Fruit fly (Drosophila melanogaster) whole organism, larva: ENCODE measurements around the gene yellow-f.
A peak's percentile ranks its signal among the peaks of the same experiment; 100 is the strongest.

Experiments used
- noc ChIP-seq: fragments of 200-800 bp; sonication (Bioruptor generic); optimal IDR thresholded peaks from 3 replicates; lab custom pipeline; 2019; ENCODE audit warnings: missing biosample characterization, mild to moderate bottlenecking, missing genetic modification characterization, moderate library complexity

The yellow-f gene

DNA sequence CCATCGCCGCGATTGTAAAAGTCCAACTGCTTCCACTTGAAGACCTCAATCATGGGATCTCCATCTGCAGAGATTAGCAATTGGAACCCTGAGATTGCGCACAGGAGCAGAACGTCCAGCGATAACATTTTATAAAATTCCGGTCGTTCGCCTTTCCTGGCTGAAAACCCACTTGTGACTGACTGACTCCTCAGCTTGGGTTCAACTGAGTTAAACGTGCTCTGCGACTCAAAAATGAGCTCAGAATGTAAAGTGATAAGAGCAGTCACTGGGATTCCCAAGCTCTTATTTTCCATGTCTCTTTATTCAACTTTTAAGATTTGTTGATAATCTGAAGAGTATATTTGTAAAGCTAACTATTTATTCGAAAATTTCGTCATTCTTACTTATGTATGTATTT, at the start of gene yellow-f:
Gene yellow-f, minus strand, starts transcription at position 184 of the 400 bp plus-strand sequence.
- no peak for TF ChIP-seq noc (tag; lab: Kevin White, UChicago)

DNA sequence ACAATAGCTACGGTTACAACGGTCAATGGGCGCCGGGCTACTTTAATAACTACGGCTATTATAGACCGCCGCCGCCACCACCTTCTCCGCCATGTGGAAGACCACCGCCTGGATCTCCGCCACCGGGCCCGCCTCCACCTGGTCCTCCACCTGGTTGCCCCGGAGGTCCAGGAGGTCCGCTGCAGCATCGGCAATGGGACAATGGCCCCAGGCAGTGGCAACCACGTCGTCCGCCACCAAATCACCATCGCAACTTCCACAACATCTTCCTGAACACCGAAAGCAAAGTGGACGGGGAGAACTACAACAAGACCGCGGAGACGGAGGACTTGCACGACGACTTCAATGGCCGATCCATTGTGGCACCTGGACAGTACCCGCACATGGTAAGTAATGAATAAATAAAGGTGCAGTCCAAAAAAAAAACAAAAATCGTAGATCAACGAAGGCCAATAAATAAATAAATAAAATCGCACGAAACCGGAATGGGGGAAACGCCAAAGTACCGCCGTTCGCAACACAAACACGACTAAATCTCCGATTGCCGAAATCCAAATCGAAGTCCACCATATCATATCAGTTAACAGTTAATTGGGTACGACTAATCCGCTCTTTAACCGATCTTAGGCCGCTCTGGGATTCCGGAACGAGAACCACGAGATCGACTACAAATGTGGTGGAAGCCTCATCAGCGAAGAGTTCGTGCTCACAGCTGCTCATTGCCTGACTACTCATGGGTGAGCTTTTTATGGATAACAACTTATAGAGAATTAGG, 49.4 kb upstream of the yellow-f start, which contains the start of gene snk:
Gene snk, minus strand, starts transcription at position 513 of the 775 bp plus-strand sequence.
- no peak for TF ChIP-seq noc (tag; lab: Kevin White, UChicago)

DNA sequence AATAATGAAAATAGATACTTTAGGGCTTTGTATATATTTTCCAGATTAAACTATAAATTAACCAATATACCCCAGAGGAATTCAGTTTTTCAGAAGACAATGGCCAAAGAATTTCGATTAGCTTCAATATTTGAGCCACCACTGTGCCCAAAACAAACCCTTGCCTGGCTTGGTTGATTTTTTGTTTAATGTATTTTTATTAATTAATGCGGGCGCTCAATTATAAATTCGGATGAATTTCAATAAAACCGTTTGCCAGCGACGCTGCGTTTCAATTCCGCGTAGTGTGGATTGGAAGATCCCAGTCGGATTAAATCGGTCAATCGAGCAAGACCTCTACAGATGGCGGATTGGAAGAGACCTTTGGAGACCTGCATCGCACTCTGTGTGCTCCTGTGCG, 48.7 kb upstream of the yellow-f start, which contains the start of gene CG11670:
Gene CG11670, plus strand, starts transcription at position 301 of the 400 bp plus-strand sequence.
- no peak for TF ChIP-seq noc (tag; lab: Kevin White, UChicago)

DNA sequence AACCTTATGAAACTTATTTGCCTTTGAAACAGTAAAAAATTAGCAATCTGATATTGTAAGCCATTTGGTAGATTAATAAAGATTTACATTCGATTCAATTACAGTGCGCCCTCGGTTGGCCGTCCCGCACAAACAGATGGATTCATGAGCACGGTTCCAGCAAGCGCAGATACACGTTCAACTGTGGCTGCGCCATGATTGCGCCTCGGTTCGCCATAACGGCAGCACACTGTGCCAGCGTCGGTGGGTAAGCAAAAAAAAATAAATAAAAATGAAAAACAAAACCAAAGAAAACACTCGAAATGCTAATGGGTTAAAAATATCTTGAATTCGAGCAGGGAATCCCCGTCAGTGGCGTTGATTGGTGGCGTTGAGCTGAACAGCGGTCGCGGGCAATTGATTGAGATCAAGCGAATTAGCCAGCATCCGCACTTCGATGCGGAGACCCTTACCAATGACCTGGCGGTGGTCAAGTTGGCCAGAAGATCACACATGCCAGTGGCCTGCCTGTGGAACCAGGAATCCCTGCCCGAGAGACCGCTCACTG, 46.1 kb upstream of the yellow-f start:
- TF ChIP-seq noc (tag; lab: Kevin White, UChicago), result no peak

DNA sequence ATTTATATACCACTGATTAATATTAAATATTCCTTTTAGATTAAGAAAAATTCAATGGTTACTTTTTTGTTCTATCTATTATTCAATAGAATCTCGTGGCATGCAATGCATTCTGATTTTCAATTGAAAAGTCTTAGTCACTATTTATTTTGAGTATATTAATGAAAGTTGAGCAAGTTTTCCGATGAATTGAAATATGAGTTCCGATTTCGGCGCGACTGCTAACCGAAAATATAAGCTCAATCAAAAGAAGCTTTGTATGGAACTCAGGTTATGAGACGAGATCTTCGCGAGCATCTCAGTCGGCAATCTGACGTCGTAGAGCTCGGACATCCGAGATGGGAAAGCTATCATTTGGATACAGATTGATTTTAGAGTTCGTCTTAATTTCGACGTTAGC, 45.1 kb upstream of the yellow-f start, which contains the start of gene CG11668:
Gene CG11668, plus strand, starts transcription at position 301 of the 400 bp plus-strand sequence.
- TF ChIP-seq noc (tag; lab: Kevin White, UChicago), result no peak

DNA sequence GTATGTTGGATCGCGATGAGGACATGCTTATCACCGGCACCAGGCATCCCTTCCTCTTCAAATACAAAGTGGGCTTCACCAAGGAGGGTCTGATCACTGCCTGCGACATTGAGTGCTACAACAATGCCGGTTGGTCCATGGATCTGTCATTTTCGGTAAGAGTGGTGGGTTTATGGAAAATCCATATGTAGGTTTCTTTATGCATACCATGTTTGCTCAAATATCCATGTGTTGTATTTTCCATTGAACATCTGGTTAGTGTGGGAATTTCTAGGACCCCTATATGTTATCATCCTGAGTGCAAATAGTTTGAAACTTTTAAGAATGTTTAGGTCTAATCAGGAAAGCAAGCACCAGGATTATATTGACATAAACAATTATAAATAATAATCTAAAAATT, 43.1 kb upstream of the yellow-f start:
- no peak for TF ChIP-seq noc (tag; lab: Kevin White, UChicago)

DNA sequence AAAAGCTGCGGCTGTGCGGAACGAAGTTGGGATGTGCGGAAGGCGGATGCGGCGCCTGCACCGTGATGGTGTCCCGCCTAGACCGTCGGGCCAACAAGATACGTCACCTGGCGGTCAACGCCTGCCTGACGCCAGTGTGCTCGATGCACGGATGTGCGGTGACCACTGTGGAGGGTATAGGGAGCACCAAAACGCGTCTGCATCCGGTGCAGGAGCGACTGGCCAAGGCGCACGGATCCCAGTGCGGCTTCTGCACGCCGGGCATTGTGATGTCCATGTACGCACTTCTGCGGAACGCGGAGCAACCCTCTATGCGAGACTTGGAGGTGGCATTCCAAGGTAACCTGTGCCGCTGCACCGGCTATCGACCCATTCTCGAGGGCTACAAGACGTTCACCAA, 40.7 kb upstream of the yellow-f start:
- TF ChIP-seq noc (tag; lab: Kevin White, UChicago), result no peak

DNA sequence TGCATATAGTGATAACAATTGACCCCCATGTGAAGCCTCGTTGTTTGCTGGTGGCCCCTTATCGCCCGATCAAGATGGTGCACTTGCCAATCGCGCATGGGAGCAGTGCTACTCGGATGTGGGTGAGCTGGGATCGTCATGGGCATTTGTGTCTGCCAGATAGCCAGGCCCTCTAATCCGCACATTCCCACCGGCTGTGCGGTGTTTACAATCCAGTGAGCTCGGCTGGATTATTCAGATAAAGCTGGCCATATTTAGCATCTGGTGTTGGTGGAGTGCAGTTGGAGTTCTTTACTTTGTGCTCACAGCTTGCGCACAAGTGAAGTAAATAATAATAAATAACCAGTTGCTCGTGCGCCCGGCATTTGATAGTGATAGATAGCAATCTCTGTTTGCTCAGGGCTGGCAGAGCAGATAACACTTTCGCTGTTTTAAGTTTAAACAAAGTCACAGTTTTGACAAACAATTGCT, 40.0 kb upstream of the yellow-f start:
- TF ChIP-seq noc (tag; lab: Kevin White, UChicago), result peak; percentile 64

DNA sequence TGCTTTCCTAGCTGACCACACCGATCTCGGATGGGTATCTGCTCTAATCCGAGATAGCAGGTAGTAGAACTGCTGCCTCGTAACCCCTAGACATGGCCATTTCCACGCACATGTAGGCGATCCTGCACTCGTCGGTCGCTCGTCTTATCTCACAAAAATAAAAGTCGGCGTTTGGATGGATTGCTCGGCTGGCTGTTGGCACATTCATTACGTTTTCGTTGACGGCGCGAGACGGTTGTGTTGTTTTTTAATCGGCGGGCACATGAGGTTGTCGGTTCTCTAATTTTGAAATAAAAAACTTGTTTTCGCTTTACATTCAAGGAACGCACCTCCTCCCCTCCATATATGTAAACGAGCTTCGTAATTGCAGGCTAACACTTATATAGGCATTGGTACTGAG, 39.3 kb upstream of the yellow-f start, which contains the start of gene ry:
Gene ry, plus strand, starts transcription at position 206 of the 400 bp plus-strand sequence.
- TF ChIP-seq noc (tag; lab: Kevin White, UChicago), result no peak

DNA sequence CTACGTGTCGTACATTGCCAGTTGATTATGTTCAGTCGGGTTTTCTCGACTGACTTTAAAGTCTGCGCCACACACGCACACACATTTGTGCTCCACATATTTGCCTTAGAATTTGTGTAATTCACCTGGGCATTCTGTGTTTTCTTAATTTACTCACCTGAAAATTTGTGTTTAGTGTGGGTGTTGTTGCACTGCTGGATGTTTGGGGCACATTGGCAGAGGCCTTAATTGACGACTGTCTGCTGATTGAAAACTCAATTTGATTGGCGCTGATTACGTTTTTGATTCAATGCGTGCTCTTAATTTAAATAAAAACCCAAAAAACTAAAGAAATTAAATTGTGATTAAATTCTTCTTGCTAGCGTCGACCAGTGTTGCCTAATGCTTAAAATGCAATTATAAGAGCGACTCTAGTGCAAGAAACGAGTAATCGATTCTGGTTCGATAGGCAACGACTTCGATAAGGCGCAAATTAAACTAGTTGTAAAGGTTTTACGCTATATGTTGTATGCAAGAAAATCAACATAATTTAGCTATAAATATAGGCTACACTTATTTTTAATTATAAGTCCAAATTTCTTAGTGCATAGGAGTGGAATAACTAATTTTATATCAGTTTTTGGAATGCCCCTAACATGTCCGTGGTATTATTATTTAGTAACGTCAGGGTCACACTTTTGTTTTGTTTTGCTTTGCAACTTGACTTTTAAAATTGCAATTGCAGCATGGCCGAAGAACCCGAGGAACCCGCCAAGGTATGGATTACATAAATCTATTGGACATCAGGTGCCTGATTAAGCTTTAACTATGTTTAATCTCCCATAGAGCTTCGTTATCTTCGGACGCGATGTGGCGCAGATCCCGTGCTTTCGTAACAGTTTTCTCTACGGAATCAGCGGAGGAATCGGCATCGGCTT, 37.5 kb upstream of the yellow-f start, which contains the start of the genes CG46281 and CG46280:
Gene CG46281, minus strand, starts transcription at position 51 of the 917 bp plus-strand sequence.
Gene CG46280, minus strand, starts transcription at position 403 of the 917 bp plus-strand sequence.
- no peak for TF ChIP-seq noc (tag; lab: Kevin White, UChicago)

DNA sequence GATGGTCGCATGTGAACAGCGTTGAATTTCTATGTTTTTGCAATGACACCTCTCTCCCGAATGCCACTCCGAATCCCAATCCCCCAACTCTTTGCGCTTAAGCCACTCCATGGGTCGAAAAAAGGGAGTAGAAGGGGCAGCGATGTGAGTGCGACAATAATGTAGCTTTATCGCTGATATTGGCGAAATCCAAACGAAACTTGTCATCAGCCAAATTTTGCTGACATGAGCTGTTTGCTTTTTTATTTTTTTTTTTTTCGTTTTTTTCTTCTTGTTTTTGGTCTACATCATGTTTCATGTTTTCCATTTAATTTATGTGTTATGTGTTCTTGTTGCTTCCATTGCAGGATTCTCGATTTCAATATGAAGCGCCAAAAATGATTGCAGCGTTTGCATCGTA, 26.0 kb upstream of the yellow-f start:
- no peak for TF ChIP-seq noc (tag; lab: Kevin White, UChicago)

DNA sequence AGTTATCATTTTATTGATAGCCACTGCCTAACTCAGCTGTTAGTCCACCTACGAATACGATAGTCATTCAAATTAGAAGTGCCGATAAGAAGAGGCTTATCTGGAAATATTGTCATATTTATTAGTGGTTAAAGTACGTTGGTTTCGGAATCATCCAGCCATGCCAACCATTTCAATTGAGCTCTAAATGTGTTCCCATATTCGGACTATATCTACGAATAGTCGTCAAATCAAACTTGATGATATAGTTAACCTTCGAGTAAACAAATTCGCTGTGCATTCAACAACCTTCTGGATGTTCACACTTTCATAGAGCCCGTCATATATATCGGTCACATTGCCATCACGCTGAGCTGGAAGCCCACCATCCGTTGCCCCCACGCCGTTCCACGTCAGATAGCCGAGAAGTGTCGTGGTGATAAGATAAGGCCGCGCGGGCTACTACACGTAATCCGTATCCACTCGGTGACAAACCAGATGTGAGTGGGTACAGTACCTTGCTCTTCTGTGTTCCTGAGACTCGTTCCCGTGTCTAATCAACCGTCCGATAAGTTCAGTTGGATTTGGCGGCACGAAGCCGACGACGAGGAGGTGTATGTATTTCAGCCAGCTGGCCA, 25.4 kb upstream of the yellow-f start:
- peak; percentile 45 for TF ChIP-seq noc (tag; lab: Kevin White, UChicago)

DNA sequence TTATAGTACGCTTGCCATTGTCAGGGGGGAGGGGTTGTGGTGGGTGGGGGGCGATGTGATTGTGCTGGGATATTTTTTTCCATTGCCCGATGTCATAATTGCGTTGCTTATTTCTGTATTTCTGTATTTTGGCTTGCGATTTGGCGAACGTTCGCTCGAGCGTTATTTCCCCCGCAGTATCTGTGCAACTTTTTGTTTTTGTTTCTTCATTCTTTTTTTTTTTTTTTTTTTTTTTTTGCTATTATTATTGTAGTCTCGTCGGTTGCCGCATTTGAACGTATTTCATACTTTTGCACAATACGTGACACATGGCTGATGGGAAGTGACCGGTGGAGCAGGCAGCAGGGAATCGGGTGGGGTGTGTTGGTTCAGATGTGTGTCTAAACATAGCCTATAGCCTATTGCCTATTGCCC, 24.6 kb upstream of the yellow-f start:
- TF ChIP-seq noc (tag; lab: Kevin White, UChicago), result no peak

DNA sequence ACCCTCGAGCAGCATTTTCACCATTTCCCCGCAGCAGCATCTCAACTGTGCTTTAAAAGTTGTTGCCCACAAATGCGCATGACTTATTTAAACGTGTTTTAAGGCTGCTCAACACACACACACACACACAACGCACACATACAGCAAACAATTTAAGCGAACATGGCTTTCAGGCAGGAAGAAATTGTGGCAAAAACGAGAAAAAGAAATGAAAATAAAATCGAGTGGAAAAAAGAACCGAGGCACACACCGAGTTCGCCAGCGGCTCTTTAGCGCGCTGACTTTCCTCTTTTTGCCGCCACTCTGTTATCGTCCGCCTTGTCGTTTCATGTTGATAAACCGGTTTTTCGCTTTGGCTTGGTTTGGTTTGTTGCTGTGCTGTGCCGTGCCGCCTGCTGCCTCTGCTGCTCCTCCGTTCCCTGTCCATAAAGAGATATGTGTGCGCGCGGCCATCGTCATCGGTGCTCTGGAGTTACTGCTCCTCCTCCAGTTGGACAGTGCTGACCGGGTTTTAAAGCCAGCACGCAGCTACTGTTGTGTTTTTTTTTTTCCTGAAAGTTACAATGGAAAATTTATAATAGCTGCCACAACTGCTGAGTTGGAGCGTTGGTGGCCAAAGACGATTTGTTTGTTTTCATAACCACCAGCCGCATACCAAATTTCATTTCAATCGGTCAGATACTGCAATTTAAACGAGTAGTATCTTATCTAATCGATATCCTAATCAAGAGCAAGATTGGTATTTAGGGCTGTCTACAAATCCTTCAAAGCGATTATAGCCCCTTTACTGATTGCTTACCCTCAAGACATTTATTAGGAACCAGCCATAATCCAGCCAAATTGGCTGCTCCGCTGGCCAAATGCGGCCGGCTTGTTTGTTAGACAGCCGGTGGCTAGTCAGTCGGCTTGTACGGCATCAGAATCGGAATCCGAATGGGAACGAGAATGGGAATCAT, 23.1 kb upstream of the yellow-f start:
- peak; percentile 21 for TF ChIP-seq noc (tag; lab: Kevin White, UChicago)
